Worm (Caenorhabditis elegans) whole organism, L3 larva: ENCODE data around the gene serp-1.2.

Experiments
- aly-2 ChIP-seq: fragments of 150-350 bp; optimal IDR thresholded peaks from 2 replicates; lab custom pipeline; 2014; ENCODE audit warnings: missing biosample characterization, missing genetic modification characterization
- ceh-16 ChIP-seq: sonication (generic microtip); optimal IDR thresholded peaks from 2 replicates; lab custom pipeline; 2017; ENCODE audit warnings: missing biosample characterization, missing genetic modification characterization
- ceh-82 ChIP-seq: fragments of 150-350 bp; optimal IDR thresholded peaks from 2 replicates; lab custom pipeline; 2014; ENCODE audit warnings: missing biosample characterization, missing genetic modification characterization
- ceh-9 ChIP-seq: sonication (generic microtip); optimal IDR thresholded peaks from 2 replicates; lab custom pipeline; 2018; ENCODE audit warnings: missing biosample characterization, missing genetic modification characterization
- daf-12 ChIP-seq: fragments of 150-350 bp; optimal IDR thresholded peaks from 2 replicates; lab custom pipeline; 2014; ENCODE audit warnings: missing biosample characterization, missing genetic modification reagents, missing genetic modification characterization
- egl-27 ChIP-seq: sonication (generic microtip); optimal IDR thresholded peaks from 4 replicates; lab custom pipeline; 2017; ENCODE audit warnings: missing biosample characterization, missing genetic modification reagents, missing genetic modification characterization
- elt-1 ChIP-seq: fragments of 150-350 bp; optimal IDR thresholded peaks from 2 replicates; lab custom pipeline; 2014; ENCODE audit warnings: missing biosample characterization, missing genetic modification characterization
- elt-2 ChIP-seq: sonication (generic microtip); optimal IDR thresholded peaks from 2 replicates; lab custom pipeline; 2016; ENCODE audit warnings: missing genetic modification reagents, mild to moderate bottlenecking, missing genetic modification characterization, missing compliant biosample characterization
- eor-1 ChIP-seq, 2 experiments: fragments of 150-350 bp; optimal IDR thresholded peaks; 2 replicates each; lab custom pipeline; 2014 to 2018; ENCODE audit warnings: missing biosample characterization in 2 of 2, missing genetic modification characterization in 2 of 2
- fkh-2 ChIP-seq: fragments of 150-350 bp; optimal IDR thresholded peaks from 2 replicates; lab custom pipeline; 2014; ENCODE audit warnings: missing biosample characterization, missing genetic modification reagents, missing genetic modification characterization
- jun-1 ChIP-seq: fragments of 150-350 bp; optimal IDR thresholded peaks from 2 replicates; lab custom pipeline; 2014; ENCODE audit warnings: missing biosample characterization, missing genetic modification reagents, missing genetic modification characterization
- lin-15B ChIP-seq: fragments of 150-350 bp; optimal IDR thresholded peaks from 2 replicates; lab custom pipeline; 2014; ENCODE audit warnings: missing biosample characterization, missing genetic modification characterization
- lin-39 ChIP-seq: fragments of 150-350 bp; optimal IDR thresholded peaks from 2 replicates; lab custom pipeline; 2018; ENCODE audit warnings: missing biosample characterization, missing genetic modification reagents, missing genetic modification characterization
- lsy-12 ChIP-seq: sonication (generic microtip); optimal IDR thresholded peaks from 2 replicates; lab custom pipeline; 2016; ENCODE audit warnings: mild to moderate bottlenecking, missing genetic modification characterization, missing compliant biosample characterization
- mdl-1 ChIP-seq: fragments of 150-350 bp; optimal IDR thresholded peaks from 2 replicates; lab custom pipeline; 2014; ENCODE audit warnings: missing biosample characterization, missing genetic modification characterization
- nfya-1 ChIP-seq: sonication (generic microtip); optimal IDR thresholded peaks from 2 replicates; lab custom pipeline; 2017; ENCODE audit warnings: missing genetic modification characterization, mild to moderate bottlenecking, missing compliant biosample characterization, antibody characterized with exemption, moderate library complexity; ENCODE audit not compliant: insufficient read depth
- nhr-23 ChIP-seq: fragments of 150-350 bp; optimal IDR thresholded peaks from 2 replicates; lab custom pipeline; 2014; ENCODE audit warnings: missing biosample characterization, missing genetic modification reagents, missing genetic modification characterization
- nhr-237 ChIP-seq: fragments of 150-350 bp; optimal IDR thresholded peaks from 2 replicates; lab custom pipeline; 2014; ENCODE audit warnings: missing biosample characterization, missing genetic modification characterization
- nhr-28 ChIP-seq: fragments of 150-350 bp; optimal IDR thresholded peaks from 2 replicates; lab custom pipeline; 2014; ENCODE audit warnings: missing biosample characterization, missing genetic modification characterization
- nhr-43 ChIP-seq: sonication (generic microtip); optimal IDR thresholded peaks from 2 replicates; lab custom pipeline; 2016; ENCODE audit warnings: mild to moderate bottlenecking, missing genetic modification characterization, missing compliant biosample characterization; ENCODE audit not compliant: poor library complexity, severe bottlenecking
- pha-4 ChIP-seq: fragments of 150-350 bp; optimal IDR thresholded peaks from 2 replicates; lab custom pipeline; 2014; ENCODE audit warnings: missing biosample characterization, missing genetic modification reagents, missing genetic modification characterization
- pqm-1 ChIP-seq: fragments of 150-350 bp; optimal IDR thresholded peaks from 2 replicates; lab custom pipeline; 2017; ENCODE audit warnings: missing biosample characterization, missing genetic modification characterization, inconsistent platforms
- sea-2 ChIP-seq: fragments of 150-350 bp; sonication (generic microtip); optimal IDR thresholded peaks from 4 replicates; lab custom pipeline; 2014; ENCODE audit warnings: missing biosample characterization, missing genetic modification reagents, missing genetic modification characterization
- skn-1 ChIP-seq: fragments of 150-350 bp; optimal IDR thresholded peaks from 2 replicates; lab custom pipeline; 2014; ENCODE audit warnings: missing biosample characterization, missing genetic modification characterization
- snpc-4 ChIP-seq: fragments of 150-350 bp; optimal IDR thresholded peaks from 2 replicates; lab custom pipeline; 2014; ENCODE audit warnings: missing biosample characterization, missing genetic modification characterization
- tbx-2 ChIP-seq: sonication (generic microtip); optimal IDR thresholded peaks from 2 replicates; lab custom pipeline; 2016; ENCODE audit warnings: mild to moderate bottlenecking, missing genetic modification characterization, missing compliant biosample characterization
- unc-39 ChIP-seq: sonication (generic microtip); optimal IDR thresholded peaks from 4 replicates; lab custom pipeline; 2017; ENCODE audit warnings: missing biosample characterization, missing genetic modification characterization
- unc-62 ChIP-seq: fragments of 150-350 bp; sonication (generic microtip); optimal IDR thresholded peaks from 4 replicates; lab custom pipeline; 2014; ENCODE audit warnings: missing biosample characterization, missing genetic modification reagents, missing genetic modification characterization
- zag-1 ChIP-seq: fragments of 150-350 bp; optimal IDR thresholded peaks from 2 replicates; lab custom pipeline; 2014; ENCODE audit warnings: missing biosample characterization, missing genetic modification characterization
- ztf-11 ChIP-seq: fragments of 150-350 bp; optimal IDR thresholded peaks from 2 replicates; lab custom pipeline; 2014; ENCODE audit warnings: missing biosample characterization, missing genetic modification characterization
- ztf-4 ChIP-seq: fragments of 150-350 bp; optimal IDR thresholded peaks from 2 replicates; lab custom pipeline; 2014; ENCODE audit warnings: missing biosample characterization, missing genetic modification characterization

The serp-1.2 gene

ce11 chrIV:8252856-8253255 lies 27.4 kb downstream of the serp-1.2 start (continued):
- TF ChIP-seq nhr-237 (tag; lab: Kevin White, UChicago) (no peak), nfya-1 (tag; lab: Kevin White, UChicago) (peak; percentile 71), daf-12 (tag; lab: Kevin White, UChicago) (no peak), aly-2 (no peak), eor-1 (tag; optimal IDR thresholded peaks at IDR 0.05; lab: Kevin White, UChicago) (no peak), nhr-28 (tag; lab: Kevin White, UChicago) (no peak), ceh-82 (tag; lab: Kevin White, UChicago) (no peak), zag-1 (tag; lab: Kevin White, UChicago) (no peak), egl-27 (tag; lab: Kevin White, UChicago) (no peak), ceh-9 (tag; lab: Kevin White, UChicago) (no peak), ztf-11 (tag; lab: Kevin White, UChicago) (no peak), mdl-1 (tag; lab: Kevin White, UChicago) (no peak), lsy-12 (tag; lab: Kevin White, UChicago) (peak; percentile 48), ztf-4 (no peak), pha-4 (tag; lab: Kevin White, UChicago) (peak; percentile 64), lin-39 (tag; lab: Kevin White, UChicago) (peak; percentile 70), elt-2 (tag; lab: Kevin White, UChicago) (peak; percentile 66)

ce11 chrIV:8254193-8254592 lies 28.7 kb downstream of the serp-1.2 start:
- peak; percentile 62 for TF ChIP-seq nhr-23 (tag; lab: Kevin White, UChicago)
- TF ChIP-seq elt-1 (tag; lab: Kevin White, UChicago), result peak; percentile 82
- TF ChIP-seq nhr-43 (tag; lab: Kevin White, UChicago), result peak; percentile 0
- TF ChIP-seq sea-2 (GFP tag; lab: Kevin White, UChicago), result no peak
- no peak for TF ChIP-seq eor-1 (tag; optimal IDR thresholded peaks at IDR 0.05; lab: Kevin White, UChicago)
- TF ChIP-seq snpc-4 (tag; lab: Kevin White, UChicago), result no peak

- peak; percentile 67 for TF ChIP-seq elt-1 (tag; lab: Kevin White, UChicago)
- peak; percentile 41 for TF ChIP-seq elt-2 (tag; lab: Kevin White, UChicago)
- TF ChIP-seq lsy-12 (tag; lab: Kevin White, UChicago), result no peak
- peak; percentile 44 for TF ChIP-seq pqm-1 (tag; lab: Kevin White, UChicago)
- TF ChIP-seq lin-15B (tag; lab: Kevin White, UChicago), result no peak
- TF ChIP-seq nhr-23 (tag; lab: Kevin White, UChicago), result peak; percentile 12
Observed at ce11 chrIV:8255221-8255620, 29.7 kb downstream of the serp-1.2 start.

- no peak for TF ChIP-seq ceh-16
- TF ChIP-seq unc-39 (tag; lab: Kevin White, UChicago), result no peak
- TF ChIP-seq nhr-28 (tag; lab: Kevin White, UChicago), result no peak
- TF ChIP-seq skn-1, result no peak
- TF ChIP-seq fkh-2, result no peak
- TF ChIP-seq unc-62, result no peak
- no peak for TF ChIP-seq pha-4 (tag; lab: Kevin White, UChicago)
- no peak for TF ChIP-seq tbx-2 (tag; lab: Kevin White, UChicago)
Observed at ce11 chrIV:8259904-8260303, 34.4 kb downstream of the serp-1.2 start, which contains the start of gene K07H8.7. Gene K07H8.7, minus strand, starts transcription at chrIV:8260004.

- TF ChIP-seq jun-1 (tag; lab: Kevin White, UChicago), result no peak
- TF ChIP-seq lsy-12 (tag; lab: Kevin White, UChicago), result no peak
- TF ChIP-seq nhr-237 (tag; lab: Kevin White, UChicago), result no peak
Observed at ce11 chrIV:8260848-8261638, 35.6 kb downstream of the serp-1.2 start, which contains the start of gene vit-6. Gene vit-6, plus strand, starts transcription at chrIV:8261157.
